Worm (Caenorhabditis elegans) whole organism, L4 larva: ENCODE results near the gene cct-5.

Experiments
- F10B5.3 ChIP-seq: sonication (generic microtip); optimal IDR thresholded peaks from 2 replicates; lab custom pipeline; 2016; ENCODE audit warnings: mild to moderate bottlenecking, missing genetic modification characterization, missing compliant biosample characterization
- T20F7.1 ChIP-seq: fragments of 200-800 bp; sonication (Bioruptor generic); optimal IDR thresholded peaks from 2 replicates; lab custom pipeline; 2018; ENCODE audit warnings: mild to moderate bottlenecking, missing genetic modification characterization, missing compliant biosample characterization
- Y5F2A.4 ChIP-seq: fragments of 200-800 bp; sonication (Bioruptor generic); optimal IDR thresholded peaks from 2 replicates; lab custom pipeline; 2018; ENCODE audit warnings: mild to moderate bottlenecking, missing genetic modification characterization, missing compliant biosample characterization
- ZK546.5 ChIP-seq, 2 experiments: sonication (generic microtip); optimal IDR thresholded peaks; 2 replicates each; lab custom pipeline; 2017; ENCODE audit warnings: missing biosample characterization in 2 of 2, missing genetic modification characterization in 2 of 2
- aha-1 ChIP-seq: fragments of 150-350 bp; peaks from one replicate; lab custom pipeline; 2014; ENCODE audit warnings: missing biosample characterization, missing genetic modification characterization
- ceh-28 ChIP-seq: fragments of 150-350 bp; optimal IDR thresholded peaks from 2 replicates; lab custom pipeline; 2014; ENCODE audit warnings: missing biosample characterization, missing genetic modification reagents, missing genetic modification characterization
- ces-1 ChIP-seq: fragments of 150-350 bp; sonication (generic microtip); optimal IDR thresholded peaks from 4 replicates; lab custom pipeline; 2014; ENCODE audit warnings: missing biosample characterization, missing genetic modification reagents, missing genetic modification characterization
- daf-12 ChIP-seq: fragments of 150-350 bp; optimal IDR thresholded peaks from 2 replicates; lab custom pipeline; 2014; ENCODE audit warnings: missing biosample characterization, missing genetic modification reagents, missing genetic modification characterization
- dmd-6 ChIP-seq: fragments of 200-800 bp; sonication (Bioruptor generic); IDR thresholded peaks from 2 replicates; pipeline ENCODE4 v1.3.6; 2022; ENCODE audit warnings: missing genetic modification reagents, missing genetic modification characterization, missing compliant biosample characterization
- dmd-8 ChIP-seq: fragments of 200-800 bp; sonication (Bioruptor generic); IDR thresholded peaks from 2 replicates; pipeline ENCODE4 v1.3.6; 2022; ENCODE audit warnings: missing genetic modification characterization, missing compliant biosample characterization
- egl-27 ChIP-seq: sonication (generic microtip); optimal IDR thresholded peaks from 3 replicates; lab custom pipeline; 2017; ENCODE audit warnings: missing biosample characterization, missing genetic modification reagents, missing genetic modification characterization
- egl-43 ChIP-seq: fragments of 200-800 bp; sonication (Bioruptor generic); IDR thresholded peaks from 2 replicates; pipeline ENCODE4 v1.3.6; 2022; ENCODE audit warnings: missing genetic modification reagents, missing genetic modification characterization, missing compliant biosample characterization
- hlh-30 ChIP-seq: sonication (generic microtip); optimal IDR thresholded peaks from 2 replicates; lab custom pipeline; 2017; ENCODE audit warnings: antibody characterized with exemption, mild to moderate bottlenecking, missing genetic modification characterization, missing compliant biosample characterization; ENCODE audit not compliant: insufficient read depth
- jun-1 ChIP-seq: fragments of 150-350 bp; optimal IDR thresholded peaks from 2 replicates; lab custom pipeline; 2014; ENCODE audit warnings: missing biosample characterization, missing genetic modification reagents, missing genetic modification characterization
- madf-5 ChIP-seq, 2 experiments: fragments of 200-800 bp; sonication (Bioruptor generic); IDR thresholded peaks; 2 replicates each; pipeline ENCODE4 v1.3.6; 2022; ENCODE audit warnings: missing compliant biosample characterization in 2 of 2, missing genetic modification characterization in 2 of 2
- madf-9 ChIP-seq: fragments of 200-800 bp; sonication (Bioruptor generic); conservative IDR thresholded peaks from 2 replicates; pipeline ENCODE4 v1.3.6; 2022; ENCODE audit warnings: missing genetic modification reagents, missing genetic modification characterization, missing compliant biosample characterization
- mes-2 ChIP-seq: sonication (generic microtip); optimal IDR thresholded peaks from 2 replicates; lab custom pipeline; 2016; ENCODE audit warnings: missing genotype, mild to moderate bottlenecking, missing genetic modification characterization, missing compliant biosample characterization; ENCODE audit not compliant: poor library complexity, severe bottlenecking
- mxl-3 ChIP-seq: fragments of 200-800 bp; sonication (Bioruptor generic); optimal IDR thresholded peaks from 2 replicates; lab custom pipeline; 2018; ENCODE audit warnings: mild to moderate bottlenecking, missing genetic modification characterization, missing compliant biosample characterization
- nhr-10 ChIP-seq: fragments of 150-350 bp; optimal IDR thresholded peaks from 2 replicates; lab custom pipeline; 2014; ENCODE audit warnings: missing biosample characterization, missing genetic modification characterization
- nhr-102 ChIP-seq: sonication (generic microtip); optimal IDR thresholded peaks from 2 replicates; lab custom pipeline; 2016; ENCODE audit warnings: mild to moderate bottlenecking, missing genetic modification characterization, moderate library complexity, missing compliant biosample characterization
- nhr-11 ChIP-seq: fragments of 150-350 bp; optimal IDR thresholded peaks from 2 replicates; lab custom pipeline; 2014; ENCODE audit warnings: missing biosample characterization, missing genetic modification characterization
- nhr-6 ChIP-seq: fragments of 150-350 bp; optimal IDR thresholded peaks from 2 replicates; lab custom pipeline; 2014; ENCODE audit warnings: missing biosample characterization, missing genetic modification characterization
- php-3 ChIP-seq: fragments of 200-800 bp; sonication (Bioruptor generic); IDR thresholded peaks from 2 replicates; pipeline ENCODE4 v1.3.6; 2022; ENCODE audit warnings: missing genetic modification reagents, missing genetic modification characterization, missing compliant biosample characterization
- rbr-2 ChIP-seq: sonication (generic microtip); optimal IDR thresholded peaks from 2 replicates; lab custom pipeline; 2016; ENCODE audit warnings: missing genotype, missing genetic modification characterization, missing compliant biosample characterization
- skn-1 ChIP-seq: fragments of 150-350 bp; optimal IDR thresholded peaks from 2 replicates; lab custom pipeline; 2014; ENCODE audit warnings: missing biosample characterization, missing genetic modification characterization
- spr-1 ChIP-seq: sonication (generic microtip); optimal IDR thresholded peaks from 2 replicates; lab custom pipeline; 2016; ENCODE audit warnings: mild to moderate bottlenecking, missing genetic modification characterization, missing compliant biosample characterization
- spr-3 ChIP-seq: fragments of 200-800 bp; sonication (Bioruptor generic); optimal IDR thresholded peaks from 2 replicates; lab custom pipeline; 2018; ENCODE audit warnings: mild to moderate bottlenecking, missing genetic modification characterization, missing compliant biosample characterization
- tag-97 ChIP-seq: fragments of 200-800 bp; sonication (Bioruptor generic); IDR thresholded peaks from 2 replicates; pipeline ENCODE4 v1.3.6; 2022; ENCODE audit warnings: missing genetic modification characterization, missing compliant biosample characterization
- unc-62 ChIP-seq, 3 experiments: fragments of 150-350 bp in 1 of 3; sonication (generic microtip); optimal IDR thresholded peaks in 2 of 3; peaks in 1 of 3; 1 replicate in 1 of 3; 2 replicates in 2 of 3; lab custom pipeline; 2014 to 2017; ENCODE audit warnings: missing biosample characterization in 3 of 3, missing genetic modification characterization in 3 of 3, missing genetic modification reagents in 3 of 3, missing genotype in 1 of 3
- zip-2 ChIP-seq: fragments of 150-350 bp; optimal IDR thresholded peaks from 2 replicates; lab custom pipeline; 2014; ENCODE audit warnings: missing biosample characterization, missing genetic modification characterization
- ztf-7 ChIP-seq: fragments of 150-350 bp; optimal IDR thresholded peaks from 2 replicates; lab custom pipeline; 2014; ENCODE audit warnings: missing biosample characterization, missing genetic modification characterization

cct-5 gene

DNA sequence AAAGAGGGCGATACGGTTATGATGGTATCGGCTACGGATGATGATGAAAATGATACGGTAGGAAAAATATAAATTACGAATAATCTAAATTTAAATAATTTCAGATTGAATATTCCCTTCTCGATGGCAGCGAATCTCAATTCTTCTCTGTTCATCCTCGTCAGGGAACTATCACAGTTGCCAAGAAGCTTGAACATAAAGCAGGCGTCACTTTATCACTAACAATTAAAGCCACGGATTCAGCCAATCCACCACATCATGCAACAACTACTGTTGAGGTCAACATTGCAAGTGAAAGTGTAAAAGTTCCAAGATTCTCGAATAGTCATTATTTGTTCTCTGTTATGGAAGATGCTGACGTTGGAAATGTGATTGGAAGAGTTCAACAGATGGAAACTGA lies 23.1 kb upstream of the cct-5 start:
- peak in 1 of 2 experiments; percentile 90 for TF ChIP-seq unc-62 (GFP tag; optimal IDR thresholded peaks at IDR 0.05 in 1 of 2; lab: Kevin White, UChicago)
- TF ChIP-seq unc-62 (tag; optimal IDR thresholded peaks at IDR 0.05; lab: Kevin White, UChicago): no peak
- TF ChIP-seq php-3: no peak
- TF ChIP-seq dmd-6: no peak

DNA sequence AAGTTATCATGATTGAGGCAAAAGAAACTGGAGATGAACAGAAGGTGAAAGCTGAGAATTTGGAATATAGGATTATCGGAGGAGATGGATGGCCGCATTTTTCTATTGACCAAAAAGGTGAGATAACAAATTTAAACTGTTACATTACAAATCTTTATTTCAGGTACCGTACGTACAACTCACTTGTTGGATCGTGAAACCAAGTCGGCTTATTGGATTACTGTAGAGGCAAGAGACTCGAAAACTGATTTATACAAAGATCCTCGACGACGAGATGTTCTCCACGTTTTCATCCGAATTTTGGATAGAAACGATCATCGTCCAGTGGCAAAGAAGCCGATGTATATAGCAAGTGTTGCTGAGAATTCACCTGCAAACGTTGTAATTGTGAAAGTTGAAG lies 18.1 kb upstream of the cct-5 start:
- TF ChIP-seq unc-62 (GFP tag; optimal IDR thresholded peaks at IDR 0.05 in 1 of 2; lab: Kevin White, UChicago) (peak in 1 of 2 experiments; percentile 92), unc-62 (tag; optimal IDR thresholded peaks at IDR 0.05; lab: Kevin White, UChicago) (no peak), egl-43 (no peak), aha-1 (tag; lab: Kevin White, UChicago) (peak; percentile 5), F10B5.3 (tag; lab: Kevin White, UChicago) (no peak)

DNA sequence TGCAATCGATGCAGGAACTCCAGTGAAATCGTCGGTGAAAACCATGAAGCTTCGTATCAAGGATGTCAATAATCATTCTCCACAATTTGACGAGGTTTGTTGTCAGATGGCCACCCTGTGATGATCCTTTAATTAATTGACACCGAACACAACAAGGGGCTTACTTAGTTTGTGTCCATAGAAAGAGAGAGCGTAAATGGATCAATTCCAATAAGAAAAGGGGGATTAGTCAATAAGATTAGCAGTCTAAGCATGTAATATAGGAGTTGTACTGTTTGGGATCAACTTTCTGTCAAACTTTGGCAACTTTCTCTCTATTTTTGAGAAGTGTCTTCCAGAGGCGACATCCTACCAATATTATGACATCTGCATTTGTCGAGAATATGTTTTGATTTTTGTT lies 16.2 kb upstream of the cct-5 start:
- TF ChIP-seq rbr-2 (no peak), ces-1 (GFP tag; lab: Kevin White, UChicago) (no peak), nhr-6 (tag; lab: Kevin White, UChicago) (no peak), nhr-10 (tag; lab: Kevin White, UChicago) (no peak), ceh-28 (tag; lab: Kevin White, UChicago) (no peak), zip-2 (tag; lab: Kevin White, UChicago) (no peak), T20F7.1 (GFP tag; lab: Kevin White, UChicago) (no peak), Y5F2A.4 (GFP tag; lab: Kevin White, UChicago) (no peak), hlh-30 (tag; lab: Kevin White, UChicago) (no peak), spr-3 (GFP tag; lab: Kevin White, UChicago) (no peak), mes-2 (no peak), ztf-7 (no peak), madf-5 (GFP tag; IDR thresholded peaks at IDR 0.05; lab: Robert Waterston, UW) (no peak), madf-9 (no peak), unc-62 (GFP tag; optimal IDR thresholded peaks at IDR 0.05 in 1 of 2; lab: Kevin White, UChicago) (no peak), unc-62 (tag; optimal IDR thresholded peaks at IDR 0.05; lab: Kevin White, UChicago) (no peak)

DNA sequence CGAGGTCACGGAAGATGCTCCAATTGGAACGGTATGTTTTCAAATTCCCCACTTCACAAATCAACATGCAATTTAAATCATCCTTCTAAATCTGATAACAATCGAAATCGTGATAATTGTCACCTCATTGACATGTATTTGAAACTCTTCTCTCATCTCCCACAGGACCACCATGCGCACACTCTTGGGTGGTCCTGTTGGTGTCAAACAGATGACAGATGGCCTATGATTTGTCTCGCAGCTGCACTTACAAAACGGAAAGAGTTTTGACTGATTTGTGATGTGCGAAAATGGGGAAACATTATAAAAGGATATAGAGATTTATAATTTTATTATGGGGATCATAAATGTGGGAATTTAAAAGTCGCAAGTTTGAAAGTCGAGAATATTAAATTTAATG lies 15.5 kb upstream of the cct-5 start:
- TF ChIP-seq nhr-11 (tag; lab: Kevin White, UChicago) (no peak), nhr-102 (tag; lab: Kevin White, UChicago) (no peak), spr-1 (tag; lab: Kevin White, UChicago) (no peak), unc-62 (GFP tag; optimal IDR thresholded peaks at IDR 0.05 in 1 of 2; lab: Kevin White, UChicago) (peak in 1 of 2 experiments; percentile 89), unc-62 (tag; optimal IDR thresholded peaks at IDR 0.05; lab: Kevin White, UChicago) (no peak)
- TF ChIP-seq, all 104 proteins: peak for 1

DNA sequence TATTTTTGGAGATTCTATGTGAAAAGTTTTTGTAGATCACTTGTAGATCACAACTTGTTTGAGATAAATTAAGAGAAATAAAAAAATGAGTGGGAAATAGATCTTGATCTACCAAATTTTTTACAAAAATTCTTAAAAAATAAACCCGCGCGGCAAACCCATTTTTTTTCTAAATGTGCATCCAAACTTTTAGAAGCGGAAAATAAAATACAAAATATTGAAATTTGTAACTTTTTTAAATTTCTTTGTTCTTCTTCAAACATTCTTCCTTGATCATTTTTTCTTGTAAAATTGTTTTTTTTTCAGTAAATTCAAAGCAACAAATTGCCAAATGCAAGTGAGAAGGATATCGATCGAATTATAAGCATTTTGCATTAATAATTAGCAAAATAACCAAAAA lies 12.1 kb upstream of the cct-5 start, which contains the start of gene cdh-4:
Gene cdh-4 (plus strand): TSS at position 301 of the 400 bp plus-strand sequence.
- no peak for TF ChIP-seq jun-1
- no peak for TF ChIP-seq skn-1 (tag; lab: Kevin White, UChicago)
- TF ChIP-seq tag-97 (GFP tag; lab: Robert Waterston, UW): no peak
- TF ChIP-seq mxl-3 (GFP tag; lab: Kevin White, UChicago): no peak
- no peak for TF ChIP-seq daf-12 (tag; lab: Kevin White, UChicago)
- TF ChIP-seq php-3: no peak
- TF ChIP-seq T20F7.1 (GFP tag; lab: Kevin White, UChicago): no peak
- TF ChIP-seq dmd-8 (GFP tag; lab: Robert Waterston, UW): no peak
- no peak for TF ChIP-seq egl-27 (tag; lab: Kevin White, UChicago)
- TF ChIP-seq spr-3 (GFP tag; lab: Kevin White, UChicago): no peak
- no peak for TF ChIP-seq ZK546.5 (tag; optimal IDR thresholded peaks at IDR 0.05; lab: Kevin White, UChicago)

DNA sequence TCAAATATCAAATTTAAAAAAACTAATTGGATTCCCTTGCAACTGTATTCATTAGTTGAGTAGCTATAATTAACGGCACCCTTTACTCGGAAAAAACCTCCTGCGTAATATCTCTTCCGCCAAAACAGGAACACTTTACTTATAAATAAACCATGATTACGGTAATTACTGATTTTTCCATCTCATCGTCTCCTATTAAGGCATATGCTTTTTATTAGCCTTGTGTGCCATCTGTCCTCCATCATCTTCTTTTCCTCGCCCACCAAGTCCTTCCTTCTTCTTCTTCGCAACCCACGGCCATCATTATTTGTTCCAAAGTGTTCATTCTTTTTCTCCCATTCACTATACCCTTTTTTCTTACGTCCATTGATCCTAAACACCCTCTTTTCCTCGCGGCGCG lies 11.5 kb upstream of the cct-5 start:
- TF ChIP-seq ceh-28 (tag; lab: Kevin White, UChicago) (no peak), unc-62 (GFP tag; optimal IDR thresholded peaks at IDR 0.05 in 1 of 2; lab: Kevin White, UChicago) (peak in 1 of 2 experiments; percentile 60), unc-62 (tag; optimal IDR thresholded peaks at IDR 0.05; lab: Kevin White, UChicago) (no peak)
- TF ChIP-seq, all 104 proteins: peak for 1
